Worm (Caenorhabditis elegans) whole organism, L1 larva: ENCODE measurements around the gene M05D6.9.

Experiments used
- ama-1 ChIP-seq: fragments of 150-350 bp; optimal IDR thresholded peaks from 2 replicates; lab custom pipeline; 2014
- elt-2 ChIP-seq: sonication (generic microtip); optimal IDR thresholded peaks from 2 replicates; lab custom pipeline; 2016; ENCODE audit warnings: missing genetic modification characterization, mild to moderate bottlenecking, inconsistent platforms, missing compliant biosample characterization, missing genetic modification reagents
- fkh-10 ChIP-seq: sonication (generic microtip); optimal IDR thresholded peaks from 2 replicates; lab custom pipeline; 2017; ENCODE audit warnings: missing biosample characterization, missing genetic modification reagents, missing genetic modification characterization
- fos-1 ChIP-seq: fragments of 150-350 bp; optimal IDR thresholded peaks from 2 replicates; lab custom pipeline; 2014; ENCODE audit warnings: missing biosample characterization, missing genetic modification characterization
- hlh-4 ChIP-seq: sonication (generic microtip); optimal IDR thresholded peaks from 2 replicates; lab custom pipeline; 2016; ENCODE audit warnings: mild to moderate bottlenecking, missing genetic modification characterization, missing compliant biosample characterization
- lin-15B ChIP-seq: fragments of 150-350 bp; sonication (generic microtip); optimal IDR thresholded peaks from 3 replicates; lab custom pipeline; 2014; ENCODE audit warnings: missing biosample characterization, missing genetic modification characterization
- nhr-11 ChIP-seq: fragments of 150-350 bp; optimal IDR thresholded peaks from 2 replicates; lab custom pipeline; 2014; ENCODE audit warnings: missing biosample characterization, missing genetic modification characterization
- nhr-77 ChIP-seq: fragments of 150-350 bp; optimal IDR thresholded peaks from 2 replicates; lab custom pipeline; 2014; ENCODE audit warnings: missing biosample characterization, missing genetic modification characterization
- nhr-90 ChIP-seq: sonication (generic microtip); optimal IDR thresholded peaks from 2 replicates; lab custom pipeline; 2016; ENCODE audit warnings: mild to moderate bottlenecking, missing genetic modification characterization, missing compliant biosample characterization; ENCODE audit not compliant: poor library complexity
- skn-1 ChIP-seq: fragments of 150-350 bp; optimal IDR thresholded peaks from 2 replicates; lab custom pipeline; 2014; ENCODE audit warnings: missing biosample characterization, missing genetic modification characterization
- xbp-1 ChIP-seq: sonication (generic microtip); optimal IDR thresholded peaks from 2 replicates; lab custom pipeline; 2016; ENCODE audit warnings: missing genetic modification characterization, missing compliant biosample characterization

- no peak for TF ChIP-seq xbp-1 (tag; lab: Kevin White, UChicago)
- no peak for TF ChIP-seq elt-2 (tag; lab: Kevin White, UChicago)
- TF ChIP-seq fkh-10 (GFP tag; lab: Kevin White, UChicago), result no peak
- no peak for TF ChIP-seq fos-1 (tag; lab: Kevin White, UChicago)
- TF ChIP-seq nhr-90 (tag; lab: Kevin White, UChicago), result no peak
- TF ChIP-seq skn-1 (tag; lab: Kevin White, UChicago), result no peak
- TF ChIP-seq nhr-11 (tag; lab: Kevin White, UChicago), result no peak
- no peak for TF ChIP-seq lin-15B (tag; lab: Kevin White, UChicago)
- no peak for TF ChIP-seq hlh-4 (tag; lab: Kevin White, UChicago)
- no peak for TF ChIP-seq nhr-77 (tag; lab: Kevin White, UChicago)
- no peak for TF ChIP-seq ama-1 (lab: Kevin White, UChicago)
Measured at ce11 chrII:8488123-8488522, 6.0 kb upstream of the M05D6.9 start.
